Worm (Caenorhabditis elegans) whole organism, midembryonic: ENCODE results near the gene sri-6.

Experiments used
- T22C8.4 ChIP-seq: fragments of 200-800 bp; sonication (Bioruptor generic); IDR thresholded peaks from 2 replicates; pipeline ENCODE4 v1.3.6; 2022; ENCODE audit warnings: missing genetic modification characterization, missing compliant biosample characterization
- cog-1 ChIP-seq: sonication (generic microtip); optimal IDR thresholded peaks from 2 replicates; lab custom pipeline; 2016; ENCODE audit warnings: missing genetic modification characterization, missing compliant biosample characterization
- flt-1 ChIP-seq: fragments of 200-800 bp; sonication (Bioruptor generic); IDR thresholded peaks from 2 replicates; pipeline ENCODE4 v1.3.6; 2022; ENCODE audit warnings: missing genetic modification characterization, missing compliant biosample characterization
- klf-2 ChIP-seq: fragments of 200-800 bp; sonication (Bioruptor generic); conservative IDR thresholded peaks from 2 replicates; pipeline ENCODE4 v1.3.6; 2022; ENCODE audit warnings: missing genetic modification reagents, missing genetic modification characterization, missing compliant biosample characterization
- med-1 ChIP-seq: sonication (generic microtip); optimal IDR thresholded peaks from 2 replicates; lab custom pipeline; 2017; ENCODE audit warnings: missing genetic modification characterization, mild to moderate bottlenecking, missing compliant biosample characterization, antibody characterized with exemption, missing genetic modification reagents; ENCODE audit not compliant: insufficient read depth
- ref-1 ChIP-seq: fragments of 200-800 bp; sonication (Bioruptor generic); conservative IDR thresholded peaks from 2 replicates; pipeline ENCODE4 v1.3.6; 2022; ENCODE audit warnings: missing genetic modification reagents, missing genetic modification characterization, missing compliant biosample characterization
- tab-1 ChIP-seq: fragments of 200-800 bp; sonication (Bioruptor generic); IDR thresholded peaks from 2 replicates; pipeline ENCODE4 v1.3.6; 2022; ENCODE audit warnings: missing genetic modification characterization, missing compliant biosample characterization
- ztf-23 ChIP-seq: fragments of 200-800 bp; sonication (Bioruptor generic); IDR thresholded peaks from 2 replicates; pipeline ENCODE4 v1.3.6; 2022; ENCODE audit warnings: missing genetic modification reagents, missing genetic modification characterization, missing compliant biosample characterization
- ztf-29 ChIP-seq: fragments of 200-800 bp; sonication (Bioruptor generic); IDR thresholded peaks from 2 replicates; pipeline ENCODE4 v1.3.6; 2022; ENCODE audit warnings: missing genetic modification reagents, missing genetic modification characterization, missing compliant biosample characterization

sri-6 gene

ce11 chrV:13229538-13229937 is 44.1 kb downstream of the sri-6 start:
- TF ChIP-seq cog-1 (tag; lab: Kevin White, UChicago) (no peak), ztf-29 (GFP tag; lab: Robert Waterston, UW) (no peak), ref-1 (GFP tag; lab: Robert Waterston, UW) (no peak), med-1 (GFP tag; lab: Kevin White, UChicago) (no peak), ztf-23 (GFP tag; lab: Robert Waterston, UW) (no peak), klf-2 (no peak), flt-1 (GFP tag; lab: Robert Waterston, UW) (no peak), tab-1 (no peak), T22C8.4 (no peak)

ce11 chrV:13235313-13235712 is 49.8 kb downstream of the sri-6 start:
- TF ChIP-seq klf-2 (no peak), ztf-29 (GFP tag; lab: Robert Waterston, UW) (no peak)

- TF ChIP-seq med-1 (GFP tag; lab: Kevin White, UChicago) (no peak), ref-1 (GFP tag; lab: Robert Waterston, UW) (no peak), klf-2 (no peak), T22C8.4 (no peak), cog-1 (tag; lab: Kevin White, UChicago) (no peak), tab-1 (no peak)
Observed at ce11 chrV:13236507-13236906, 51.0 kb downstream of the sri-6 start, which contains the start of gene dmd-10. Gene dmd-10 (minus strand): TSS chrV:13236607.
